Fruit fly (Drosophila melanogaster): ENCODE measurements around the gene CG16734.

- TF ChIP-seq lola (GFP tag; optimal IDR thresholded peaks at IDR 0.05) (no peak), Hr78 (GFP tag; optimal IDR thresholded peaks at IDR 0.05) (no peak), CrebA (GFP tag; optimal IDR thresholded peaks at IDR 0.05; ENCODE audit: borderline replicate concordance) (no peak), usp (GFP tag; optimal IDR thresholded peaks at IDR 0.05) (no peak), sv (GFP tag; optimal IDR thresholded peaks at IDR 0.05) (no peak), CG9705 (GFP tag; optimal IDR thresholded peaks at IDR 0.05) (no peak), Hr83 (GFP tag; optimal IDR thresholded peaks at IDR 0.05; ENCODE audit: poor library complexity, severe bottlenecking) (no peak)
Measured at dm6 chr3R:9232346-9232745, 22.5 kb upstream of the CG16734 start.
